Fruit fly (Drosophila melanogaster) whole organism, embryonic: ENCODE results near the gene CG7231.

Source experiments
- Aef1 ChIP-seq: fragments of 200-800 bp; sonication (Bioruptor generic); IDR thresholded peaks from 3 replicates; pipeline ENCODE4 v1.3.6; 2022; ENCODE audit warnings: missing biosample characterization, missing genetic modification characterization
- CG10321 ChIP-seq: fragments of 200-800 bp; sonication (Bioruptor generic); IDR thresholded peaks from 2 replicates; pipeline ENCODE4 v1.3.6; 2022; ENCODE audit warnings: missing biosample characterization, missing genetic modification characterization
- CG10654 ChIP-seq: fragments of 200-800 bp; sonication (Bioruptor generic); optimal IDR thresholded peaks from 2 replicates; lab custom pipeline; 2016; ENCODE audit warnings: missing biosample characterization, missing genetic modification characterization
- CG12391 ChIP-seq: fragments of 200-800 bp; sonication (Bioruptor generic); optimal IDR thresholded peaks from 3 replicates; lab custom pipeline; 2018; ENCODE audit warnings: missing biosample characterization, mild to moderate bottlenecking, missing genetic modification characterization, moderate library complexity
- CG12659 ChIP-seq: fragments of 200-800 bp; sonication (Bioruptor generic); optimal IDR thresholded peaks from 3 replicates; lab custom pipeline; 2017; ENCODE audit warnings: mild to moderate bottlenecking, missing biosample characterization, missing genetic modification reagents, missing genetic modification characterization
- CG14860 ChIP-seq: fragments of 200-800 bp; sonication (Bioruptor generic); IDR thresholded peaks from 3 replicates; pipeline ENCODE4 v1.3.6; 2022; ENCODE audit warnings: missing biosample characterization, missing genetic modification characterization; ENCODE audit not compliant: partially characterized antibody
- CG14965 ChIP-seq: fragments of 200-800 bp; sonication (Bioruptor generic); optimal IDR thresholded peaks from 2 replicates; lab custom pipeline; 2016; ENCODE audit warnings: missing biosample characterization, missing genetic modification characterization, borderline replicate concordance
- CG17359 ChIP-seq: fragments of 200-800 bp; sonication (Bioruptor generic); optimal IDR thresholded peaks from 3 replicates; lab custom pipeline; 2018; ENCODE audit warnings: missing biosample characterization, mild to moderate bottlenecking, missing genetic modification characterization, moderate library complexity
- CG17802 ChIP-seq: fragments of 200-800 bp; sonication (Bioruptor generic); optimal IDR thresholded peaks from 2 replicates; lab custom pipeline; 2018; ENCODE audit warnings: missing biosample characterization, mild to moderate bottlenecking, missing genetic modification characterization, moderate library complexity
- CG18262 ChIP-seq: fragments of 200-800 bp; optimal IDR thresholded peaks from 3 replicates; lab custom pipeline; 2019; ENCODE audit warnings: missing biosample characterization, mild to moderate bottlenecking, missing genetic modification characterization, moderate library complexity
- CG1832 ChIP-seq: fragments of 200-800 bp; sonication (Bioruptor generic); optimal IDR thresholded peaks from 2 replicates; lab custom pipeline; 2017; ENCODE audit warnings: missing biosample characterization, mild to moderate bottlenecking, missing genetic modification characterization, inconsistent platforms
- CG18599 ChIP-seq: fragments of 200-800 bp; sonication (Bioruptor generic); optimal IDR thresholded peaks from 3 replicates; lab custom pipeline; 2017; ENCODE audit warnings: missing biosample characterization, missing genetic modification characterization, mild to moderate bottlenecking, moderate library complexity, missing genetic modification reagents
- CG18764 ChIP-seq: fragments of 200-800 bp; sonication (Bioruptor generic); optimal IDR thresholded peaks from 3 replicates; lab custom pipeline; 2016; ENCODE audit warnings: missing biosample characterization, missing genetic modification characterization
- CG31441 ChIP-seq: fragments of 200-800 bp; sonication (Bioruptor generic); IDR thresholded peaks from 2 replicates; pipeline ENCODE4 v1.3.6; 2022; ENCODE audit warnings: missing biosample characterization, missing genetic modification characterization
- CG34422 ChIP-seq: fragments of 200-800 bp; sonication (Bioruptor generic); IDR thresholded peaks from 3 replicates; pipeline ENCODE4 v1.3.6; 2022; ENCODE audit warnings: missing biosample characterization, missing genetic modification characterization
- CG42726 ChIP-seq: fragments of 200-800 bp; sonication (Bioruptor generic); IDR thresholded peaks from 2 replicates; pipeline ENCODE4 v1.3.6; 2022; ENCODE audit warnings: missing biosample characterization, missing genetic modification characterization; ENCODE audit not compliant: partially characterized antibody
- CG4360 ChIP-seq: fragments of 200-800 bp; sonication (Bioruptor generic); IDR thresholded peaks from 2 replicates; pipeline ENCODE4 v1.3.6; 2022; ENCODE audit warnings: missing biosample characterization, missing genetic modification characterization
- CG4730 ChIP-seq: fragments of 200-800 bp; sonication (Bioruptor generic); IDR thresholded peaks from 2 replicates; pipeline ENCODE4 v1.3.6; 2022; ENCODE audit warnings: missing biosample characterization, missing genetic modification characterization
- CG6175 ChIP-seq: fragments of 200-800 bp; sonication (Bioruptor generic); IDR thresholded peaks from 3 replicates; pipeline ENCODE4 v1.3.6; 2022; ENCODE audit warnings: missing biosample characterization, missing genetic modification characterization
- CG7372 ChIP-seq: fragments of 200-800 bp; sonication (Bioruptor generic); IDR thresholded peaks from 2 replicates; pipeline ENCODE4 v1.3.6; 2022; ENCODE audit warnings: missing biosample characterization, missing genetic modification characterization
- CG8290 ChIP-seq, 3 experiments: fragments of 200-800 bp; sonication (Bioruptor generic); optimal IDR thresholded peaks; 2 replicates each; lab custom pipeline; 2016 to 2019; ENCODE audit warnings: missing biosample characterization in 3 of 3, missing genetic modification characterization in 3 of 3, mild to moderate bottlenecking in 2 of 3, moderate library complexity in 1 of 3
- CG9215 ChIP-seq: fragments of 200-800 bp; sonication (Bioruptor generic); IDR thresholded peaks from 2 replicates; pipeline ENCODE4 v1.3.6; 2022; ENCODE audit warnings: missing biosample characterization, missing genetic modification characterization
- CG9876 ChIP-seq: fragments of 200-800 bp; sonication (Bioruptor generic); optimal IDR thresholded peaks from 2 replicates; lab custom pipeline; 2016; ENCODE audit warnings: missing biosample characterization, missing genetic modification characterization
- CoRest ChIP-seq: fragments of 200-800 bp; sonication (Bioruptor generic); optimal IDR thresholded peaks from 3 replicates; lab custom pipeline; 2018; ENCODE audit warnings: missing biosample characterization, mild to moderate bottlenecking, missing genetic modification characterization, moderate library complexity
- Dbx ChIP-seq: fragments of 200-800 bp; sonication (Bioruptor generic); IDR thresholded peaks from 3 replicates; pipeline ENCODE4 v1.3.6; 2022; ENCODE audit warnings: missing biosample characterization, missing genetic modification characterization
- Drgx ChIP-seq: fragments of 200-800 bp; sonication (Bioruptor generic); IDR thresholded peaks from 2 replicates; pipeline ENCODE4 v1.3.6; 2022; ENCODE audit warnings: missing biosample characterization, missing genetic modification characterization
- HLH54F ChIP-seq: fragments of 200-800 bp; sonication (Bioruptor generic); optimal IDR thresholded peaks from 3 replicates; lab custom pipeline; 2016; ENCODE audit warnings: missing biosample characterization, missing genetic modification characterization
- Hr78 ChIP-seq, 2 experiments: fragments of 200-800 bp in 1 of 2; fragments of >200 bp in 1 of 2; sonication (Bioruptor generic) in 1 of 2; optimal IDR thresholded peaks; 2 replicates each; lab custom pipeline; 2017 to 2019; ENCODE audit warnings: missing biosample characterization in 2 of 2, missing genetic modification characterization in 2 of 2, mild to moderate bottlenecking in 1 of 2, moderate library complexity in 1 of 2
- Jarid2 ChIP-seq: fragments of 200-800 bp; sonication (Bioruptor generic); optimal IDR thresholded peaks from 3 replicates; lab custom pipeline; 2017; ENCODE audit warnings: mild to moderate bottlenecking, missing biosample characterization, missing genetic modification reagents, missing genetic modification characterization
- MBD-R2 ChIP-seq: fragments of 200-800 bp; sonication (Bioruptor generic); IDR thresholded peaks from 2 replicates; pipeline ENCODE4 v1.3.6; 2022; ENCODE audit warnings: missing biosample characterization, missing genetic modification characterization
- MTF-1 ChIP-seq: fragments of 200-800 bp; sonication (Bioruptor generic); optimal IDR thresholded peaks from 2 replicates; lab custom pipeline; 2018; ENCODE audit warnings: missing biosample characterization, mild to moderate bottlenecking, missing genetic modification characterization, borderline replicate concordance
- Med ChIP-seq: fragments of 200-800 bp; sonication (Bioruptor generic); peaks from one replicate; lab custom pipeline; 2016; ENCODE audit warnings: missing biosample characterization, missing genetic modification characterization, mild to moderate bottlenecking, inconsistent platforms, moderate library complexity
- NFAT ChIP-seq: fragments of 200-800 bp; sonication (Bioruptor generic); IDR thresholded peaks from 2 replicates; pipeline ENCODE4 v1.3.6; 2022; ENCODE audit warnings: missing biosample characterization, missing genetic modification characterization
- Nf-YB ChIP-seq: fragments of 200-800 bp; sonication (Bioruptor generic); optimal IDR thresholded peaks from 3 replicates; lab custom pipeline; 2019; ENCODE audit warnings: missing biosample characterization, mild to moderate bottlenecking, missing genetic modification characterization, moderate library complexity
- Sry-β ChIP-seq: fragments of 200-800 bp; sonication (Bioruptor generic); optimal IDR thresholded peaks from 2 replicates; lab custom pipeline; 2018; ENCODE audit warnings: missing biosample characterization, mild to moderate bottlenecking, missing genetic modification characterization, moderate library complexity
- chn ChIP-seq: fragments of 200-800 bp; sonication (Bioruptor generic); optimal IDR thresholded peaks from 2 replicates; lab custom pipeline; 2016; ENCODE audit warnings: missing biosample characterization, missing genetic modification characterization
- dimm ChIP-seq: fragments of 200-800 bp; sonication (Bioruptor generic); IDR thresholded peaks from 2 replicates; pipeline ENCODE4 v1.3.6; 2022; ENCODE audit warnings: missing biosample characterization, missing genetic modification characterization
- ftz-f1 ChIP-seq: fragments of 200-800 bp; sonication (Bioruptor generic); optimal IDR thresholded peaks from 2 replicates; lab custom pipeline; 2016; ENCODE audit warnings: missing biosample characterization, missing genetic modification characterization
- gce ChIP-seq: fragments of 200-800 bp; sonication (Bioruptor generic); IDR thresholded peaks from 3 replicates; pipeline ENCODE4 v1.3.6; 2022; ENCODE audit warnings: missing biosample characterization, missing genetic modification characterization
- gfzf ChIP-seq: fragments of 200-800 bp; sonication (Bioruptor generic); optimal IDR thresholded peaks from 2 replicates; lab custom pipeline; 2016; ENCODE audit warnings: missing biosample characterization, mild to moderate bottlenecking, missing genetic modification characterization, moderate library complexity
- h ChIP-seq: fragments of >200 bp; optimal IDR thresholded peaks from 2 replicates; lab custom pipeline; 2017
- ind ChIP-seq: fragments of 200-800 bp; sonication (Bioruptor generic); optimal IDR thresholded peaks from 3 replicates; lab custom pipeline; 2016; ENCODE audit warnings: missing biosample characterization, missing genetic modification characterization
- inv ChIP-seq: fragments of 200-800 bp; sonication (Bioruptor generic); IDR thresholded peaks from 2 replicates; pipeline ENCODE4 v1.3.6; 2022; ENCODE audit warnings: missing biosample characterization, missing genetic modification characterization; ENCODE audit not compliant: partially characterized antibody
- luna ChIP-seq: fragments of 200-800 bp; sonication (Bioruptor generic); optimal IDR thresholded peaks from 2 replicates; lab custom pipeline; 2016; ENCODE audit warnings: missing biosample characterization, missing genetic modification characterization
- maf-S ChIP-seq: fragments of 200-800 bp; sonication (Bioruptor generic); optimal IDR thresholded peaks from 2 replicates; lab custom pipeline; 2016; ENCODE audit warnings: missing biosample characterization, missing genetic modification characterization
- odd ChIP-seq: fragments of 200-800 bp; sonication (Bioruptor generic); optimal IDR thresholded peaks from 2 replicates; lab custom pipeline; 2017; ENCODE audit warnings: missing biosample characterization, mild to moderate bottlenecking, missing genetic modification characterization
- pho ChIP-seq: fragments of 200-800 bp; sonication (Bioruptor generic); optimal IDR thresholded peaks from 2 replicates; lab custom pipeline; 2016; ENCODE audit warnings: missing biosample characterization, missing genetic modification characterization
- salm ChIP-seq: fragments of 200-800 bp; sonication (Bioruptor generic); optimal IDR thresholded peaks from 2 replicates; lab custom pipeline; 2018; ENCODE audit warnings: missing biosample characterization, mild to moderate bottlenecking, missing genetic modification characterization

Gene CG7231

DNA sequence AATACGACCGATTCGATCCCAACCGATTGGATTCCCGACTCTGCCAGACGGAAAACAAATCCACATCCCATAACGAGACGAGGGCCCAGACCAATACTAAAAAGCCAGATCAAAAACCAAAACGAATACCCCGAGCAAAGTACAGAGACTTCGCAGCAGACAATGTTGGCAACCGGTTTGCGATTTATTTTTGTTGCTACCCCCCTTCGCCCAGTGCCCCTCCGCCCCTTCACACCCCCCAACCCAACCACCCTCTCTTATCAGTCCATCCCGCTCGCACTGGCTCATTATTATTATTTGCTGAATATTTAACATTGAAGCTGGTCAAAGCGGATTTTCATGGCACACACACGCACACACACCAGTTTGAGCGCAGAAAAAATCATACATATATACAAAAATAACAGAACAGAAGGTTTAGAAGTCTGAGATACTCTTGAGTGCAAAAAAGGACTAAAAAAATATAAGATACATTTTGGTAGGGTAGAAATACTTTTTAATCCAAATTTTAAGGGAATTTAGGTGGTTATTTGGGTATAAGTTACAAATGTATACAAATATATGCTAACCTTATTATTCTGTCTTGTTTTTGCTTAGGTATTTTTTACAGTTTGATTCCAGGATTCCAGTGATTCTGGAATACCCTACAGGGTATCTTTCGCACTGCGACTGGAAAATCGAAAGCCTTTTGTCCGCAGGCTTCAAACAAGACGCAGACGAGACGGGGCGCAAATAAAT is 10.1 kb upstream of the CG7231 start (continued):
- TF ChIP-seq CoRest (tag; lab: Kevin White, UChicago) (no peak), CG18262 (tag; lab: Kevin White, UChicago) (no peak), dimm (GFP tag; lab: Robert Waterston, UW) (no peak), CG12659 (GFP tag; lab: Kevin White, UChicago) (no peak), chn (GFP tag; lab: Kevin White, UChicago) (no peak), CG10654 (no peak), CG7372 (GFP tag; lab: Robert Waterston, UW) (no peak), CG4730 (GFP tag; lab: Robert Waterston, UW) (no peak), CG9215 (GFP tag; lab: Robert Waterston, UW) (no peak), CG14860 (GFP tag; lab: Robert Waterston, UW) (no peak), CG6175 (0 out of 3 replicates have a peak, but pooled peaks have one; percentile 47), CG12391 (tag; lab: Kevin White, UChicago) (no peak), CG42726 (GFP tag; lab: Robert Waterston, UW) (no peak), CG17802 (tag; lab: Kevin White, UChicago) (no peak), salm (tag; lab: Kevin White, UChicago) (no peak)

DNA sequence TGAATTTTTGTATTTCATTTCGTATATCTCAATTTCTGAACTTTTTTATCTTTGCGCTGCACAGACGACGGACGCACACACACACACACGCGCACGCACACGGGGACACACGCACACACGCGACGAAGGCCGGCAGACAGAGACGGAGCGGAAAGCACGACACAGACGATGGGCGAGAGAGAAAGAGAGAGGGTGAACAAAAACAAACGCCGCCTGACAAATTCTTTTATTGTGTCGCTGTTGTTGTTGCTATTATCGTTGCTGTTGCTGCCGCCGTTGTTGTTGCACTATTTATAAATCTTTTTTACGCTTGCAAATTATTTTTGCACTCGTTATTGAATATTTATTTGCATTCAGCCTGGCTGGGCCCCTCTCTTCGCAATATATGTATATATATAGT is 7.0 kb upstream of the CG7231 start:
- TF ChIP-seq CG14965 (GFP tag; lab: Kevin White, UChicago) (no peak), CG18764 (no peak), MBD-R2 (GFP tag; lab: Robert Waterston, UW) (no peak), MTF-1 (GFP tag; lab: Kevin White, UChicago) (no peak), CG31441 (GFP tag; lab: Robert Waterston, UW) (no peak), gce (no peak), CG8290 (GFP tag; optimal IDR thresholded peaks at IDR 0.05; lab: Kevin White, UChicago) (no peak), CG8290 (tag; optimal IDR thresholded peaks at IDR 0.05; lab: Kevin White, UChicago) (peak in 1 of 2 experiments; percentile 27), h (lab: Kevin White, UChicago) (no peak), HLH54F (GFP tag; lab: Kevin White, UChicago) (no peak), Sry-β (GFP tag; lab: Kevin White, UChicago) (no peak), gfzf (GFP tag; lab: Kevin White, UChicago) (no peak), pho (GFP tag; lab: Kevin White, UChicago) (no peak), CG18599 (no peak), CG34422 (GFP tag; lab: Robert Waterston, UW) (peak; percentile 71; the same call in 1 of the 3 replicates), CG4360 (GFP tag; lab: Robert Waterston, UW) (peak; percentile 91), ftz-f1 (GFP tag; lab: Kevin White, UChicago) (peak; percentile 82), CG9876 (GFP tag; lab: Kevin White, UChicago) (no peak), Nf-YB (no peak), Drgx (GFP tag; lab: Robert Waterston, UW) (peak; percentile 9; the same call in 1 of the 2 replicates), Hr78 (GFP tag; optimal IDR thresholded peaks at IDR 0.05; lab: Kevin White, UChicago) (peak in 1 of 2 experiments; percentile 36), Med (peak; percentile 84), odd (GFP tag; lab: Kevin White, UChicago) (no peak), NFAT (GFP tag; lab: Robert Waterston, UW) (no peak), luna (GFP tag; lab: Kevin White, UChicago) (no peak), maf-S (no peak), CG1832 (GFP tag; lab: Kevin White, UChicago) (peak; percentile 84), inv (GFP tag; lab: Robert Waterston, UW) (no peak), CG17359 (tag; lab: Kevin White, UChicago) (no peak), CG10321 (GFP tag; lab: Robert Waterston, UW) (peak; percentile 44; the same call in 1 of the 2 replicates), ind (GFP tag; lab: Kevin White, UChicago) (no peak), Jarid2 (peak; percentile 2), Aef1 (peak; percentile 72; the same call in 2 of the 3 replicates), Dbx (GFP tag; lab: Robert Waterston, UW) (0 out of 3 replicates have a peak, but pooled peaks have one; percentile 30)
